Fruit fly (Drosophila melanogaster) whole organism, embryonic: ENCODE results near the gene AP-1sigma.

ENCODE experiments used
- B-H2 ChIP-seq: fragments of 200-800 bp; sonication (Bioruptor generic); optimal IDR thresholded peaks from 2 replicates; lab custom pipeline; 2018; ENCODE audit warnings: missing biosample characterization, mild to moderate bottlenecking, missing genetic modification characterization
- Bgb ChIP-seq: fragments of 200-800 bp; sonication (Bioruptor generic); IDR thresholded peaks from 2 replicates; pipeline ENCODE4 v1.3.6; 2022; ENCODE audit warnings: missing biosample characterization, missing genetic modification characterization; ENCODE audit not compliant: partially characterized antibody
- CG10366 ChIP-seq: fragments of 200-800 bp; sonication (Bioruptor generic); IDR thresholded peaks from 2 replicates; pipeline ENCODE4 v1.3.6; 2022; ENCODE audit warnings: missing biosample characterization, missing genetic modification characterization
- CG13624 ChIP-seq: fragments of 200-800 bp; sonication (Bioruptor generic); optimal IDR thresholded peaks from 2 replicates; lab custom pipeline; 2016; ENCODE audit warnings: missing biosample characterization, missing genetic modification characterization
- CG15479 ChIP-seq: fragments of 200-800 bp; sonication (Bioruptor generic); optimal IDR thresholded peaks from 3 replicates; lab custom pipeline; 2019; ENCODE audit warnings: missing biosample characterization, mild to moderate bottlenecking, missing genetic modification characterization, moderate library complexity
- CG15514 ChIP-seq: fragments of 200-800 bp; sonication (Bioruptor generic); optimal IDR thresholded peaks from 3 replicates; lab custom pipeline; 2017; ENCODE audit warnings: missing biosample characterization, missing genetic modification characterization, mild to moderate bottlenecking, moderate library complexity, missing genetic modification reagents
- CG17568 ChIP-seq: fragments of 200-800 bp; sonication (Bioruptor generic); optimal IDR thresholded peaks from 2 replicates; lab custom pipeline; 2018; ENCODE audit warnings: missing biosample characterization, mild to moderate bottlenecking, missing genetic modification characterization, moderate library complexity
- CG2120 ChIP-seq: fragments of 200-800 bp; sonication (Bioruptor generic); optimal IDR thresholded peaks from 3 replicates; lab custom pipeline; 2016; ENCODE audit warnings: missing biosample characterization, missing genetic modification characterization
- CG33557 ChIP-seq: fragments of 200-800 bp; sonication (Bioruptor generic); optimal IDR thresholded peaks from 2 replicates; lab custom pipeline; 2019; ENCODE audit warnings: missing biosample characterization, mild to moderate bottlenecking, missing genetic modification characterization, moderate library complexity
- CG4424 ChIP-seq: fragments of 200-800 bp; sonication (Bioruptor generic); optimal IDR thresholded peaks from 3 replicates; lab custom pipeline; 2016; ENCODE audit warnings: missing biosample characterization, missing genetic modification characterization
- CG7271 ChIP-seq: fragments of 200-800 bp; sonication (Bioruptor generic); optimal IDR thresholded peaks from 2 replicates; lab custom pipeline; 2018; ENCODE audit warnings: missing biosample characterization, mild to moderate bottlenecking, missing genetic modification characterization, moderate library complexity
- CG7786 ChIP-seq: fragments of 200-800 bp; sonication (Bioruptor generic); optimal IDR thresholded peaks from 2 replicates; lab custom pipeline; 2016; ENCODE audit warnings: missing biosample characterization, missing genetic modification characterization
- CG9876 ChIP-seq: fragments of 200-800 bp; sonication (Bioruptor generic); optimal IDR thresholded peaks from 2 replicates; lab custom pipeline; 2016; ENCODE audit warnings: missing biosample characterization, missing genetic modification characterization
- D19A ChIP-seq: fragments of 200-800 bp; optimal IDR thresholded peaks from 3 replicates; lab custom pipeline; 2019; ENCODE audit warnings: missing biosample characterization, mild to moderate bottlenecking, missing genetic modification characterization, moderate library complexity
- Dll ChIP-seq: fragments of 200-800 bp; sonication (Bioruptor generic); IDR thresholded peaks from 4 replicates; pipeline ENCODE4 v1.3.6; 2022; ENCODE audit warnings: missing biosample characterization, missing genetic modification characterization; ENCODE audit not compliant: partially characterized antibody
- Gsc ChIP-seq: fragments of 200-800 bp; sonication (Bioruptor generic); IDR thresholded peaks from 2 replicates; pipeline ENCODE4 v1.3.6; 2022; ENCODE audit warnings: missing biosample characterization, missing genetic modification characterization
- HLH4C ChIP-seq: fragments of 200-800 bp; sonication (Bioruptor generic); IDR thresholded peaks from 3 replicates; pipeline ENCODE4 v1.3.6; 2022; ENCODE audit warnings: missing biosample characterization, missing genetic modification characterization; ENCODE audit not compliant: partially characterized antibody
- Sry-β ChIP-seq: fragments of 200-800 bp; sonication (Bioruptor generic); optimal IDR thresholded peaks from 2 replicates; lab custom pipeline; 2018; ENCODE audit warnings: missing biosample characterization, mild to moderate bottlenecking, missing genetic modification characterization, moderate library complexity
- Stat92E ChIP-seq, 3 experiments: fragments of >200 bp in 2 of 3; fragments of 200-800 bp in 1 of 3; sonication (Bioruptor generic) in 1 of 3; optimal IDR thresholded peaks; 2 replicates each; lab custom pipeline; 2017 to 2019; ENCODE audit warnings: missing biosample characterization in 3 of 3, missing genetic modification characterization in 3 of 3, mild to moderate bottlenecking in 1 of 3, moderate library complexity in 1 of 3
- Tbp ChIP-seq: fragments of >200 bp; optimal IDR thresholded peaks from 2 replicates; lab custom pipeline; 2018; ENCODE audit warnings: missing biosample characterization, missing genetic modification characterization
- abd-A ChIP-seq: fragments of 200-800 bp; sonication (Bioruptor generic); optimal IDR thresholded peaks from 3 replicates; lab custom pipeline; 2019; ENCODE audit warnings: missing biosample characterization, mild to moderate bottlenecking, missing genetic modification characterization, moderate library complexity
- al ChIP-seq: fragments of 200-800 bp; sonication (Bioruptor generic); IDR thresholded peaks from 2 replicates; pipeline ENCODE4 v1.3.6; 2022; ENCODE audit warnings: missing biosample characterization, missing genetic modification characterization
- ap ChIP-seq: fragments of 200-800 bp; sonication (Bioruptor generic); IDR thresholded peaks from 2 replicates; pipeline ENCODE4 v1.3.6; 2022; ENCODE audit warnings: missing biosample characterization, missing genetic modification characterization
- chm ChIP-seq: fragments of 200-800 bp; sonication (Bioruptor generic); IDR thresholded peaks from 2 replicates; pipeline ENCODE4 v1.3.6; 2022; ENCODE audit warnings: missing biosample characterization, missing genetic modification characterization
- dm ChIP-seq: fragments of 200-800 bp; sonication (Bioruptor generic); optimal IDR thresholded peaks from 3 replicates; lab custom pipeline; 2016; ENCODE audit warnings: missing biosample characterization, missing genetic modification characterization
- ems ChIP-seq: fragments of 200-800 bp; sonication (Bioruptor generic); optimal IDR thresholded peaks from 3 replicates; lab custom pipeline; 2016; ENCODE audit warnings: missing biosample characterization, missing genetic modification characterization
- grau ChIP-seq: fragments of 200-800 bp; optimal IDR thresholded peaks from 3 replicates; lab custom pipeline; 2019; ENCODE audit warnings: missing biosample characterization, mild to moderate bottlenecking, missing genetic modification characterization, moderate library complexity
- gsb ChIP-seq: fragments of 200-800 bp; sonication (Bioruptor generic); IDR thresholded peaks from 2 replicates; pipeline ENCODE4 v1.3.6; 2022; ENCODE audit warnings: missing biosample characterization, missing genetic modification characterization
- gsb-n ChIP-seq: fragments of 200-800 bp; sonication (Bioruptor generic); optimal IDR thresholded peaks from 3 replicates; lab custom pipeline; 2018; ENCODE audit warnings: missing biosample characterization, mild to moderate bottlenecking, missing genetic modification characterization
- insv ChIP-seq, 2 experiments: fragments of 200-800 bp; sonication (Bioruptor generic); optimal IDR thresholded peaks; 3 replicates each; lab custom pipeline; 2016 to 2018; ENCODE audit warnings: missing biosample characterization in 2 of 2, missing genetic modification characterization in 2 of 2
- knrl ChIP-seq: fragments of 200-800 bp; sonication (Bioruptor generic); IDR thresholded peaks from 3 replicates; pipeline ENCODE4 v1.3.6; 2022; ENCODE audit warnings: missing biosample characterization, missing genetic modification characterization; ENCODE audit not compliant: partially characterized antibody
- lmd ChIP-seq: fragments of 200-800 bp; sonication (Bioruptor generic); IDR thresholded peaks from 2 replicates; pipeline ENCODE4 v1.3.6; 2022; ENCODE audit warnings: missing biosample characterization, missing genetic modification characterization
- odd ChIP-seq: fragments of 200-800 bp; sonication (Bioruptor generic); optimal IDR thresholded peaks from 2 replicates; lab custom pipeline; 2017; ENCODE audit warnings: missing biosample characterization, mild to moderate bottlenecking, missing genetic modification characterization
- onecut ChIP-seq: fragments of 200-800 bp; sonication (Bioruptor generic); IDR thresholded peaks from 2 replicates; pipeline ENCODE4 v1.3.6; 2022; ENCODE audit warnings: missing biosample characterization, missing genetic modification characterization
- org-1 ChIP-seq: fragments of 200-800 bp; sonication (Bioruptor generic); optimal IDR thresholded peaks from 2 replicates; lab custom pipeline; 2017; ENCODE audit warnings: missing biosample characterization, missing genetic modification characterization
- otp ChIP-seq: fragments of 200-800 bp; sonication (Bioruptor generic); IDR thresholded peaks from 3 replicates; pipeline ENCODE4, ENCODE4 v1.3.6; 2022; ENCODE audit warnings: missing biosample characterization, missing genetic modification characterization
- pb ChIP-seq: fragments of 200-800 bp; sonication (Bioruptor generic); optimal IDR thresholded peaks from 3 replicates; lab custom pipeline; 2016; ENCODE audit warnings: missing biosample characterization, missing genetic modification characterization
- psq ChIP-seq: fragments of 200-800 bp; sonication (Bioruptor generic); optimal IDR thresholded peaks from 2 replicates; lab custom pipeline; 2017; ENCODE audit warnings: missing biosample characterization, missing genetic modification characterization
- ro ChIP-seq: fragments of 200-800 bp; sonication (Bioruptor generic); IDR thresholded peaks from 2 replicates; pipeline ENCODE4 v1.3.6; 2022; ENCODE audit warnings: missing biosample characterization, missing genetic modification characterization
- sd ChIP-seq: fragments of 200-800 bp; sonication (Bioruptor generic); optimal IDR thresholded peaks from 3 replicates; lab custom pipeline; 2018; ENCODE audit warnings: missing biosample characterization, mild to moderate bottlenecking, missing genetic modification characterization, moderate library complexity
- sima ChIP-seq: fragments of 200-800 bp; sonication (Bioruptor generic); optimal IDR thresholded peaks from 2 replicates; lab custom pipeline; 2016; ENCODE audit warnings: missing biosample characterization, missing genetic modification characterization
- sr ChIP-seq: fragments of 200-800 bp; sonication (Bioruptor generic); IDR thresholded peaks from 3 replicates; pipeline ENCODE4 v1.3.6; 2022; ENCODE audit warnings: missing biosample characterization, missing genetic modification characterization
- stwl ChIP-seq: fragments of 200-800 bp; sonication (Bioruptor generic); optimal IDR thresholded peaks from 3 replicates; lab custom pipeline; 2018; ENCODE audit warnings: missing biosample characterization, mild to moderate bottlenecking, missing genetic modification characterization, moderate library complexity
- tll ChIP-seq, 2 experiments: fragments of 200-800 bp in 1 of 2; fragments of >200 bp in 1 of 2; sonication (Bioruptor generic) in 1 of 2; optimal IDR thresholded peaks; 2 replicates each; lab custom pipeline; 2017 to 2019; ENCODE audit warnings: missing biosample characterization in 2 of 2, missing genetic modification characterization in 2 of 2, mild to moderate bottlenecking in 1 of 2, moderate library complexity in 1 of 2
- wek ChIP-seq: fragments of 200-800 bp; sonication (Bioruptor generic); optimal IDR thresholded peaks from 3 replicates; lab custom pipeline; 2018; ENCODE audit warnings: missing biosample characterization, mild to moderate bottlenecking, missing genetic modification characterization, moderate library complexity
- zen2 ChIP-seq: fragments of 200-800 bp; sonication (Bioruptor generic); IDR thresholded peaks from 3 replicates; pipeline ENCODE4 v1.3.6; 2022; ENCODE audit warnings: missing biosample characterization, missing genetic modification characterization; ENCODE audit not compliant: partially characterized antibody
- zf30C ChIP-seq: fragments of 200-800 bp; sonication (Bioruptor generic); optimal IDR thresholded peaks from 3 replicates; lab custom pipeline; 2018; ENCODE audit warnings: missing biosample characterization, mild to moderate bottlenecking, missing genetic modification characterization

The AP-1sigma gene

DNA sequence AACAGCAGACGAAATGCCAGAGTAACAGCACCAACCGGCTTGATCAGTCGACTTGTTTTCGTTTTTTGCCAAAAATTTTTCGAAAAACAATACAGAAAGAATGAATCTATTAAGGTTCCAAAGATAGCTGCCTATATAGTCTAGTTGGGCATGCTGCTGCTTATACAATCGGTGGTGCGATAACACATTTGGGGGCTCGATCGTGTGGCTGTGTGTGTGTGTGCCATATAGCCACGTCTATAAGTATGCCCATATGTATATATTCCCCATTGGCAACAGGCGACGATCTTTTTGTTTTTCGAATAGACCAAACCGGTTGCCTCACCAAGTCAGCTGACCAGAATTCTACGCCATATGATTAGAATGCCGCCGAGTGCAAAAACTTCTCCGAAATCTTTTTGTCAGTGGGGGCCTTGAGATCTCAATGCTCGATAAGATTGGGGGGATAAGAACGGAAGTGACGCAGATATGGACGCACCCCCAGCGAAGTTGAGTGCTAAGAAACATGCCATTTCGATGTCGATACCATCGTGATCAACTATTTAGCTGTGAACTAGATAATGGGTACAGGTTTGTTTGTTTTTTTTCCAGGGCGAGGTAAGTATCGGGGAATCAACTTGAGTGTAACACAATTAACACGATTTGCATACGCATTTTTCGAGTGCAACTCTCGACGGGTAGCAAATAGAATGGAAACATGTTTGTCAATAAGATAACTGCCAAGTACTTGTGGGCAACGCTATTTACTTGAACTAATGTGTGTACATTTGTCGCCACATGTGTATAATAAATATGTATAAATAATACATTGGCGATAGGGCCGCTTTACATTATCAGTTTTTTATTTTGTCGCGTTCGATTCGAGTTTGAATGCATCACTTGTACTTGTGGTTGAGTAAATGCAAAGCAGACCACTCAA, 18.3 kb upstream of the AP-1sigma start (continued):
- TF ChIP-seq wek (GFP tag; lab: Kevin White, UChicago): peak; percentile 93
- peak; percentile 31 for TF ChIP-seq B-H2 (GFP tag; lab: Kevin White, UChicago)
- TF ChIP-seq org-1 (GFP tag; lab: Kevin White, UChicago): peak; percentile 88
- peak; percentile 92 for TF ChIP-seq otp (GFP tag; lab: Robert Waterston, UW)
- peak; percentile 29; the same call in 1 of the 2 replicates for TF ChIP-seq ap (GFP tag; lab: Robert Waterston, UW)
- peak; percentile 94 for TF ChIP-seq CG17568 (GFP tag; lab: Kevin White, UChicago)
- peak; percentile 87 for TF ChIP-seq gsb-n (tag; lab: Kevin White, UChicago)
- TF ChIP-seq ro (GFP tag; lab: Robert Waterston, UW): no peak
- TF ChIP-seq odd (GFP tag; lab: Kevin White, UChicago): peak; percentile 85
- TF ChIP-seq HLH4C (GFP tag; lab: Robert Waterston, UW): no peak
- TF ChIP-seq CG15514 (GFP tag; lab: Kevin White, UChicago): peak; percentile 80
- peak in 1 of 3 experiments; percentile 1 for TF ChIP-seq Stat92E (GFP tag; optimal IDR thresholded peaks at IDR 0.05; lab: Kevin White, UChicago)
- peak; percentile 58 for TF ChIP-seq sima (GFP tag; lab: Kevin White, UChicago)
- TF ChIP-seq CG33557 (GFP tag; lab: Kevin White, UChicago): peak; percentile 94
- TF ChIP-seq Dll (GFP tag; lab: Robert Waterston, UW): no peak
- TF ChIP-seq CG9876 (GFP tag; lab: Kevin White, UChicago): peak; percentile 4
- TF ChIP-seq CG4424 (GFP tag; lab: Kevin White, UChicago): peak; percentile 74
- peak; percentile 87 for TF ChIP-seq sr (GFP tag; lab: Robert Waterston, UW)
- TF ChIP-seq stwl (tag; lab: Kevin White, UChicago): peak; percentile 13
- TF ChIP-seq CG2120 (GFP tag; lab: Kevin White, UChicago): peak; percentile 54
- TF ChIP-seq CG13624 (GFP tag; lab: Kevin White, UChicago): peak; percentile 27
- TF ChIP-seq tll (GFP tag; optimal IDR thresholded peaks at IDR 0.05; lab: Kevin White, UChicago): peak in 1 of 2 experiments; percentile 22
- TF ChIP-seq psq (GFP tag; lab: Kevin White, UChicago): peak; percentile 54
- TF ChIP-seq chm (GFP tag; lab: Robert Waterston, UW): peak; percentile 86; the same call in 1 of the 2 replicates
- peak; percentile 77 for TF ChIP-seq gsb (GFP tag; lab: Robert Waterston, UW)
- peak; percentile 60 for TF ChIP-seq sd (tag; lab: Kevin White, UChicago)
- peak; percentile 62 for TF ChIP-seq CG7271 (tag; lab: Kevin White, UChicago)
- no peak for TF ChIP-seq Bgb
- no peak; the same call in 1 of the 2 replicates for TF ChIP-seq al
- TF ChIP-seq Sry-β (GFP tag; lab: Kevin White, UChicago): peak; percentile 64
- no peak for TF ChIP-seq Tbp (GFP tag; lab: Kevin White, UChicago)
- peak; percentile 69 for TF ChIP-seq CG15479
- TF ChIP-seq CG7786 (GFP tag; lab: Kevin White, UChicago): peak; percentile 24
- TF ChIP-seq onecut: peak; percentile 84
- no peak for TF ChIP-seq lmd (GFP tag; lab: Robert Waterston, UW)
- no peak for TF ChIP-seq zen2 (GFP tag; lab: Robert Waterston, UW)
- peak in 1 of 2 experiments; percentile 75 for TF ChIP-seq insv (GFP tag; optimal IDR thresholded peaks at IDR 0.05; lab: Kevin White, UChicago)
- TF ChIP-seq dm (GFP tag; lab: Kevin White, UChicago): peak; percentile 15
- peak; percentile 45 for TF ChIP-seq grau (tag; lab: Kevin White, UChicago)
- TF ChIP-seq abd-A (tag; lab: Kevin White, UChicago): no peak
- TF ChIP-seq knrl (GFP tag; lab: Robert Waterston, UW): no peak
- peak; percentile 10 for TF ChIP-seq zf30C (GFP tag; lab: Kevin White, UChicago)
- no peak for TF ChIP-seq pb (GFP tag; lab: Kevin White, UChicago)
- TF ChIP-seq Gsc (GFP tag; lab: Robert Waterston, UW): no peak
- TF ChIP-seq D19A (tag; lab: Kevin White, UChicago): peak; percentile 64
- peak; percentile 62 for TF ChIP-seq CG10366 (GFP tag; lab: Robert Waterston, UW)
- peak; percentile 3 for TF ChIP-seq ems (GFP tag; lab: Kevin White, UChicago)
